Fruit fly (Drosophila melanogaster): ENCODE results near the gene kdn.

DNA sequence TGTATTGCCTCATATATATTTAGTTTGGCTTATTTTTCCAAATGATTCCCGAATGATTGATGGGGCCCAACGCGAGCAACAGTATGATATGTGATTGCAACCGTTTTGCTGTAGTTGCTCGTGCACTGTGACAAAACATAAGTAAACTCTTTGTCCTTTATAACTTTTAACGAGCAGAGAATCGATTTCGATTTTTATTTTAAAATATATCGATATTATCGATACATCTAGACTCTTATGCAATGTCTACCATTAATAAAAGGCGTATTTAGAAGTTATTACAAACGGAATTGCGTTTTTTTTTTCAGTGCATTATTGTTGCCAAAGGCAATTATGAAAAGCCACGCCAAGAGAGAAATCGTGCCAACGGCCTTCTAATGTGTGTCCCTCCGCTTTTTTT, 34.8 kb upstream of the kdn start:
- TF ChIP-seq ss (GFP tag; optimal IDR thresholded peaks at IDR 0.05) (no peak), CG8632 (GFP tag; optimal IDR thresholded peaks at IDR 0.05) (no peak)

Measured in whole organism, prepupa.